Fruit fly (Drosophila melanogaster) whole organism, prepupa: ENCODE measurements around the gene arg.
A peak's percentile ranks its signal among the peaks of the same experiment; 100 is the strongest.

Experiments used
- CG10631 ChIP-seq: fragments of 200-800 bp; sonication (Bioruptor generic); optimal IDR thresholded peaks from 2 replicates; lab custom pipeline; 2016; ENCODE audit warnings: missing biosample characterization, missing genetic modification characterization
- CG10669 ChIP-seq: fragments of 200-800 bp; sonication (Bioruptor generic); optimal IDR thresholded peaks from 3 replicates; lab custom pipeline; 2018; ENCODE audit warnings: missing biosample characterization, mild to moderate bottlenecking, missing genetic modification characterization, moderate library complexity
- CG11762 ChIP-seq: fragments of 200-800 bp; sonication (Bioruptor generic); optimal IDR thresholded peaks from 3 replicates; lab custom pipeline; 2016; ENCODE audit warnings: missing biosample characterization, missing genetic modification characterization; ENCODE audit not compliant: insufficient read depth
- CG11902 ChIP-seq: fragments of 200-800 bp; sonication (Bioruptor generic); optimal IDR thresholded peaks from 3 replicates; lab custom pipeline; 2016; ENCODE audit warnings: missing biosample characterization, missing genetic modification characterization
- CG15336 ChIP-seq: fragments of 200-800 bp; sonication (Bioruptor generic); IDR thresholded peaks from 2 replicates; pipeline ENCODE4 v1.3.6; 2022; ENCODE audit warnings: missing biosample characterization, missing genetic modification characterization
- CG1621 ChIP-seq: fragments of 200-800 bp; sonication (Bioruptor generic); optimal IDR thresholded peaks from 3 replicates; lab custom pipeline; 2018; ENCODE audit warnings: missing biosample characterization, mild to moderate bottlenecking, missing genetic modification characterization
- CG16779 ChIP-seq: fragments of 200-800 bp; sonication (Bioruptor generic); optimal IDR thresholded peaks from 3 replicates; lab custom pipeline; 2017; ENCODE audit warnings: missing biosample characterization, mild to moderate bottlenecking, missing genetic modification characterization
- CG3032 ChIP-seq: fragments of 200-800 bp; optimal IDR thresholded peaks from 2 replicates; lab custom pipeline; 2019; ENCODE audit warnings: missing biosample characterization, mild to moderate bottlenecking, missing genetic modification characterization, moderate library complexity
- CG31627 ChIP-seq: fragments of 200-800 bp; sonication (Bioruptor generic); optimal IDR thresholded peaks from 3 replicates; lab custom pipeline; 2016; ENCODE audit warnings: missing biosample characterization, missing genetic modification characterization
- CG32006 ChIP-seq: fragments of 200-800 bp; sonication (Bioruptor generic); optimal IDR thresholded peaks from 3 replicates; lab custom pipeline; 2017; ENCODE audit warnings: missing biosample characterization, mild to moderate bottlenecking, missing genetic modification characterization
- CG34406 ChIP-seq: fragments of 200-800 bp; sonication (Bioruptor generic); optimal IDR thresholded peaks from 3 replicates; lab custom pipeline; 2016; ENCODE audit warnings: missing biosample characterization, missing genetic modification characterization
- CG3919 ChIP-seq: fragments of 200-800 bp; sonication (Bioruptor generic); optimal IDR thresholded peaks from 3 replicates; lab custom pipeline; 2016; ENCODE audit warnings: missing biosample characterization, missing genetic modification characterization
- CG4318 ChIP-seq: fragments of 200-800 bp; sonication (Bioruptor generic); optimal IDR thresholded peaks from 3 replicates; lab custom pipeline; 2017; ENCODE audit warnings: missing biosample characterization, mild to moderate bottlenecking, missing genetic modification characterization
- CG6163 ChIP-seq: fragments of 200-800 bp; sonication (Bioruptor generic); IDR thresholded peaks from 3 replicates; pipeline ENCODE4 v1.3.6; 2022; ENCODE audit warnings: missing biosample characterization, missing genetic modification characterization
- CG7368 ChIP-seq: fragments of 200-800 bp; sonication (Bioruptor generic); optimal IDR thresholded peaks from 3 replicates; lab custom pipeline; 2016; ENCODE audit warnings: missing biosample characterization, missing genetic modification characterization
- CG8319 ChIP-seq: fragments of 200-800 bp; sonication (Bioruptor generic); optimal IDR thresholded peaks from 3 replicates; lab custom pipeline; 2016; ENCODE audit warnings: missing biosample characterization, missing genetic modification characterization
- CG9139 ChIP-seq: fragments of 200-800 bp; sonication (Bioruptor generic); optimal IDR thresholded peaks from 3 replicates; lab custom pipeline; 2017; ENCODE audit warnings: missing biosample characterization, mild to moderate bottlenecking, missing genetic modification characterization
- Eip75B ChIP-seq: fragments of 200-800 bp; sonication (Bioruptor generic); optimal IDR thresholded peaks from 3 replicates; lab custom pipeline; 2016; ENCODE audit warnings: missing biosample characterization, missing genetic modification characterization
- Eip78C ChIP-seq: fragments of 200-800 bp; sonication (Bioruptor generic); peaks from one replicate; lab custom pipeline; 2016; ENCODE audit warnings: missing biosample characterization, missing genetic modification characterization
- Eip93F ChIP-seq: fragments of 200-800 bp; sonication (Bioruptor generic); optimal IDR thresholded peaks from 2 replicates; lab custom pipeline; 2016; ENCODE audit warnings: missing biosample characterization, mild to moderate bottlenecking, missing genetic modification characterization
- Ets21C ChIP-seq: fragments of 200-800 bp; sonication (Bioruptor generic); optimal IDR thresholded peaks from 3 replicates; lab custom pipeline; 2016; ENCODE audit warnings: missing biosample characterization, missing genetic modification characterization
- Ets96B ChIP-seq: fragments of 200-800 bp; optimal IDR thresholded peaks from 2 replicates; lab custom pipeline; 2019; ENCODE audit warnings: missing biosample characterization, mild to moderate bottlenecking, missing genetic modification characterization, moderate library complexity
- Hr38 ChIP-seq: sonication (Bioruptor generic); optimal IDR thresholded peaks from 2 replicates; lab custom pipeline; 2016; ENCODE audit warnings: missing biosample characterization, missing genetic modification characterization
- Hr39 ChIP-seq: fragments of 200-800 bp; sonication (Bioruptor generic); optimal IDR thresholded peaks from 2 replicates; lab custom pipeline; 2016; ENCODE audit warnings: missing biosample characterization, missing genetic modification characterization
- Hr4 ChIP-seq: fragments of 200-800 bp; sonication (Bioruptor generic); optimal IDR thresholded peaks from 3 replicates; lab custom pipeline; 2016; ENCODE audit warnings: missing biosample characterization, missing genetic modification characterization
- Lpt ChIP-seq: fragments of 200-800 bp; sonication (Bioruptor generic); optimal IDR thresholded peaks from 3 replicates; lab custom pipeline; 2016; ENCODE audit warnings: missing biosample characterization, missing genetic modification characterization
- Met ChIP-seq: fragments of 200-800 bp; sonication (Bioruptor generic); optimal IDR thresholded peaks from 3 replicates; lab custom pipeline; 2016; ENCODE audit warnings: missing biosample characterization, missing genetic modification characterization
- Smox ChIP-seq: fragments of 200-800 bp; sonication (Bioruptor generic); optimal IDR thresholded peaks from 3 replicates; lab custom pipeline; 2016; ENCODE audit warnings: missing biosample characterization, missing genetic modification characterization
- Sox102F ChIP-seq: fragments of 200-800 bp; sonication (Bioruptor generic); optimal IDR thresholded peaks from 2 replicates; lab custom pipeline; 2016; ENCODE audit warnings: missing biosample characterization, mild to moderate bottlenecking, missing genetic modification characterization
- Sox14 ChIP-seq: fragments of 200-800 bp; sonication (Bioruptor generic); optimal IDR thresholded peaks from 3 replicates; lab custom pipeline; 2016; ENCODE audit warnings: missing biosample characterization, missing genetic modification characterization
- achi ChIP-seq: fragments of 200-800 bp; sonication (Bioruptor generic); optimal IDR thresholded peaks from 3 replicates; lab custom pipeline; 2016; ENCODE audit warnings: missing biosample characterization, missing genetic modification characterization
- cyc ChIP-seq: fragments of 200-800 bp; sonication (Bioruptor generic); optimal IDR thresholded peaks from 3 replicates; lab custom pipeline; 2016; ENCODE audit warnings: missing biosample characterization, missing genetic modification characterization
- dsx ChIP-seq: fragments of 200-800 bp; optimal IDR thresholded peaks from 3 replicates; lab custom pipeline; 2019; ENCODE audit warnings: missing biosample characterization, mild to moderate bottlenecking, missing genetic modification characterization, moderate library complexity; ENCODE audit not compliant: poor library complexity, severe bottlenecking
- fd85E ChIP-seq: fragments of 200-800 bp; sonication (Bioruptor generic); optimal IDR thresholded peaks from 3 replicates; lab custom pipeline; 2016; ENCODE audit warnings: missing biosample characterization, missing genetic modification characterization
- fkh ChIP-seq: fragments of 200-800 bp; sonication (Bioruptor generic); optimal IDR thresholded peaks from 3 replicates; lab custom pipeline; 2017; ENCODE audit warnings: missing biosample characterization, mild to moderate bottlenecking, missing genetic modification characterization, moderate library complexity
- lz ChIP-seq: fragments of 200-800 bp; sonication (Bioruptor generic); optimal IDR thresholded peaks from 3 replicates; lab custom pipeline; 2016; ENCODE audit warnings: missing biosample characterization, missing genetic modification characterization
- net ChIP-seq: fragments of 200-800 bp; sonication (Bioruptor generic); optimal IDR thresholded peaks from 3 replicates; lab custom pipeline; 2016; ENCODE audit warnings: missing biosample characterization, missing genetic modification characterization
- spab ChIP-seq: fragments of 200-800 bp; sonication (Bioruptor generic); optimal IDR thresholded peaks from 2 replicates; lab custom pipeline; 2017; ENCODE audit warnings: missing biosample characterization, mild to moderate bottlenecking, missing genetic modification characterization, missing genetic modification reagents
- svp ChIP-seq: fragments of 200-800 bp; sonication (Bioruptor generic); peaks from one replicate; lab custom pipeline; 2016; ENCODE audit warnings: missing biosample characterization, missing genetic modification characterization
- topi ChIP-seq: fragments of 200-800 bp; sonication (Bioruptor generic); optimal IDR thresholded peaks from 3 replicates; lab custom pipeline; 2016; ENCODE audit warnings: missing biosample characterization, missing genetic modification characterization

The arg gene

dm6 chrX:496326-496725 is 12.9 kb upstream of the arg start, which contains the start of gene svr:
Gene svr (plus strand): TSS chrX:496446.
- TF ChIP-seq achi: peak; percentile 36
- no peak for TF ChIP-seq Smox (GFP tag; lab: Kevin White, UChicago)
- TF ChIP-seq CG3032 (tag; lab: Kevin White, UChicago): no peak
- no peak for TF ChIP-seq CG32006 (GFP tag; lab: Kevin White, UChicago)
- TF ChIP-seq fkh: peak; percentile 84
- no peak for TF ChIP-seq CG10669 (GFP tag; lab: Kevin White, UChicago)
- TF ChIP-seq CG11902: no peak
- no peak for TF ChIP-seq Hr38
- no peak for TF ChIP-seq Eip75B
- TF ChIP-seq CG9139: no peak
- TF ChIP-seq Eip78C (GFP tag; lab: Kevin White, UChicago): no peak
- TF ChIP-seq CG8319: no peak
- no peak for TF ChIP-seq CG34406 (GFP tag; lab: Kevin White, UChicago)
- TF ChIP-seq Sox14 (GFP tag; lab: Kevin White, UChicago): peak; percentile 0
- TF ChIP-seq CG1621 (tag; lab: Kevin White, UChicago): peak; percentile 33
- no peak for TF ChIP-seq Met (GFP tag; lab: Kevin White, UChicago)
- peak; percentile 11 for TF ChIP-seq dsx
- TF ChIP-seq CG4318 (GFP tag; lab: Kevin White, UChicago): no peak
- TF ChIP-seq CG16779: no peak
- TF ChIP-seq cyc (GFP tag; lab: Kevin White, UChicago): no peak
- no peak for TF ChIP-seq CG11762 (GFP tag; lab: Kevin White, UChicago)
- TF ChIP-seq fd85E: no peak
- no peak for TF ChIP-seq Sox102F
- TF ChIP-seq net (GFP tag; lab: Kevin White, UChicago): no peak
- no peak for TF ChIP-seq CG7368
- no peak for TF ChIP-seq CG6163 (GFP tag; lab: Robert Waterston, UW)
- TF ChIP-seq CG31627 (GFP tag; lab: Kevin White, UChicago): no peak
- TF ChIP-seq lz (GFP tag; lab: Kevin White, UChicago): no peak
- no peak for TF ChIP-seq CG15336
- TF ChIP-seq CG10631: no peak
- TF ChIP-seq svp: peak; percentile 37
- TF ChIP-seq Hr4: no peak
- TF ChIP-seq, all 60 proteins: peak for 6

DNA sequence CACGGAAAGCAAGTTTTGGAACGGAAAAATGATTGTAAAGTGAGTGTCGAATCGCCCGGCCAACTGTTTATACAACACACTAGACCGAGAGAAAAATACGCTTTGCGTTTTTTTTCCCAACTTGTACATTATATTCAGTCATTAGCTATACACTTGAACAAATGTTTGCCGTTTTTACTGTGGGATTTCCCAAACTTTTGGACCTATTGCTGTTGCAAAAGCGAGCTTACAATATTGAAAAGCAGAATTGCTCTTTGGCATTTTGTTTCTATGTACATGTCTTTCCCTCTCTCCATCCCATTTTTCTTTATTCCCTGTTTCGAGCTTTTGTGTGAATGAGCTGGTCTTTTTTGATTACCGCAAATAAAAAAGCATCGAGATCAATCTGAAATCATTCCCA is 11.8 kb upstream of the arg start:
- TF ChIP-seq svp (peak; percentile 89), CG1621 (tag; lab: Kevin White, UChicago) (no peak)

- no peak for TF ChIP-seq CG3919 (GFP tag; lab: Kevin White, UChicago)
- no peak for TF ChIP-seq CG10631
- TF ChIP-seq Hr39 (GFP tag; lab: Kevin White, UChicago): no peak
- TF ChIP-seq Lpt (GFP tag; lab: Kevin White, UChicago): no peak
- no peak for TF ChIP-seq Ets96B (tag; lab: Kevin White, UChicago)
- no peak for TF ChIP-seq Met (GFP tag; lab: Kevin White, UChicago)
- TF ChIP-seq topi (GFP tag; lab: Kevin White, UChicago): no peak
- no peak for TF ChIP-seq CG11902
- TF ChIP-seq Ets21C (GFP tag; lab: Kevin White, UChicago): no peak
- TF ChIP-seq dsx: no peak
- TF ChIP-seq net (GFP tag; lab: Kevin White, UChicago): no peak
- no peak for TF ChIP-seq Eip93F (GFP tag; lab: Kevin White, UChicago)
- no peak for TF ChIP-seq CG3032 (tag; lab: Kevin White, UChicago)
- TF ChIP-seq CG15336: no peak
- TF ChIP-seq lz (GFP tag; lab: Kevin White, UChicago): no peak
- no peak for TF ChIP-seq Eip75B
- no peak for TF ChIP-seq spab (GFP tag; lab: Kevin White, UChicago)
- no peak for TF ChIP-seq CG8319
Measured at dm6 chrX:498434-498833, 10.8 kb upstream of the arg start.
